Worm (Caenorhabditis elegans) whole organism, L4 larva: ENCODE results near the gene ZK250.14.

Experiments
- F49E8.2 ChIP-seq: sonication (generic microtip); optimal IDR thresholded peaks from 2 replicates; lab custom pipeline; 2016; ENCODE audit warnings: missing compliant biosample characterization, mild to moderate bottlenecking, missing genetic modification characterization, borderline replicate concordance
- T20F7.1 ChIP-seq: fragments of 200-800 bp; sonication (Bioruptor generic); optimal IDR thresholded peaks from 2 replicates; lab custom pipeline; 2018; ENCODE audit warnings: mild to moderate bottlenecking, missing genetic modification characterization, missing compliant biosample characterization
- Y75B8A.6 ChIP-seq: fragments of 200-800 bp; sonication (Bioruptor generic); IDR thresholded peaks from 2 replicates; pipeline ENCODE4 v1.3.6; 2022; ENCODE audit warnings: missing genetic modification reagents, missing genetic modification characterization, missing compliant biosample characterization
- aha-1 ChIP-seq: fragments of 150-350 bp; peaks from one replicate; lab custom pipeline; 2014; ENCODE audit warnings: missing biosample characterization, missing genetic modification characterization
- arid-1 ChIP-seq: fragments of 200-800 bp; sonication (Bioruptor generic); conservative IDR thresholded peaks from 2 replicates; pipeline ENCODE4 v1.3.6; 2022; ENCODE audit warnings: missing genetic modification reagents, missing genetic modification characterization, missing compliant biosample characterization
- ceh-44 ChIP-seq: fragments of 200-800 bp; sonication (Bioruptor generic); IDR thresholded peaks from 2 replicates; pipeline ENCODE4 v1.3.6; 2022; ENCODE audit warnings: missing genetic modification reagents, missing genetic modification characterization, missing compliant biosample characterization
- ces-1 ChIP-seq: fragments of 150-350 bp; sonication (generic microtip); optimal IDR thresholded peaks from 4 replicates; lab custom pipeline; 2014; ENCODE audit warnings: missing biosample characterization, missing genetic modification reagents, missing genetic modification characterization
- cey-2 ChIP-seq: sonication (generic microtip); optimal IDR thresholded peaks from 3 replicates; lab custom pipeline; 2017; ENCODE audit warnings: missing genetic modification characterization, mild to moderate bottlenecking, missing compliant biosample characterization, antibody characterized with exemption, borderline replicate concordance; ENCODE audit not compliant: insufficient read depth
- ctbp-1 ChIP-seq: fragments of 200-800 bp; sonication (Bioruptor generic); IDR thresholded peaks from 2 replicates; pipeline ENCODE4 v1.3.6; 2022; ENCODE audit warnings: missing genetic modification reagents, missing genetic modification characterization, missing compliant biosample characterization
- daf-16 ChIP-seq, 3 experiments: sonication (generic microtip); optimal IDR thresholded peaks; 2 replicates each; lab custom pipeline; 2016 to 2017; ENCODE audit warnings: missing genetic modification characterization in 3 of 3, missing genetic modification reagents in 3 of 3, mild to moderate bottlenecking in 2 of 3, missing compliant biosample characterization in 2 of 3, missing biosample characterization in 1 of 3, moderate library complexity in 1 of 3
- daf-19 ChIP-seq: fragments of 200-800 bp; sonication (Bioruptor generic); conservative IDR thresholded peaks from 2 replicates; pipeline ENCODE4 v1.3.6; 2022; ENCODE audit warnings: missing genetic modification characterization, missing compliant biosample characterization
- dpl-1 ChIP-seq: fragments of 150-350 bp; optimal IDR thresholded peaks from 2 replicates; lab custom pipeline; 2014; ENCODE audit warnings: missing biosample characterization, missing genetic modification reagents, missing genetic modification characterization
- lim-7 ChIP-seq: fragments of 200-800 bp; sonication (Bioruptor generic); IDR thresholded peaks from 2 replicates; pipeline ENCODE4 v1.3.6; 2022; ENCODE audit warnings: missing genetic modification characterization, missing compliant biosample characterization
- lin-15B ChIP-seq: fragments of 150-350 bp; sonication (generic microtip); optimal IDR thresholded peaks from 3 replicates; lab custom pipeline; 2014; ENCODE audit warnings: missing biosample characterization, missing genetic modification characterization
- lin-38 ChIP-seq: fragments of 200-800 bp; sonication (Bioruptor generic); IDR thresholded peaks from 2 replicates; pipeline ENCODE4 v1.3.6; 2022; ENCODE audit warnings: missing genetic modification reagents, missing genetic modification characterization, missing compliant biosample characterization
- mdt-29 ChIP-seq: fragments of 200-800 bp; sonication (Bioruptor generic); IDR thresholded peaks from 2 replicates; pipeline ENCODE4 v1.3.6; 2022; ENCODE audit warnings: missing genetic modification reagents, missing genetic modification characterization, missing compliant biosample characterization
- mxl-2 ChIP-seq: fragments of 200-800 bp; sonication (Bioruptor generic); conservative IDR thresholded peaks from 2 replicates; pipeline ENCODE4 v1.3.6; 2022; ENCODE audit warnings: missing genetic modification reagents, missing genetic modification characterization, missing compliant biosample characterization
- mxl-3 ChIP-seq: fragments of 200-800 bp; sonication (Bioruptor generic); optimal IDR thresholded peaks from 2 replicates; lab custom pipeline; 2018; ENCODE audit warnings: mild to moderate bottlenecking, missing genetic modification characterization, missing compliant biosample characterization
- nhr-10 ChIP-seq: fragments of 150-350 bp; optimal IDR thresholded peaks from 2 replicates; lab custom pipeline; 2014; ENCODE audit warnings: missing biosample characterization, missing genetic modification characterization
- nhr-25 ChIP-seq: sonication (generic microtip); optimal IDR thresholded peaks from 2 replicates; lab custom pipeline; 2017; ENCODE audit warnings: missing genetic modification characterization, mild to moderate bottlenecking, missing compliant biosample characterization, antibody characterized with exemption, moderate library complexity, borderline replicate concordance; ENCODE audit not compliant: insufficient read depth
- nhr-6 ChIP-seq: fragments of 150-350 bp; optimal IDR thresholded peaks from 2 replicates; lab custom pipeline; 2014; ENCODE audit warnings: missing biosample characterization, missing genetic modification characterization
- php-3 ChIP-seq: fragments of 200-800 bp; sonication (Bioruptor generic); IDR thresholded peaks from 2 replicates; pipeline ENCODE4 v1.3.6; 2022; ENCODE audit warnings: missing genetic modification reagents, missing genetic modification characterization, missing compliant biosample characterization
- pqm-1 ChIP-seq: sonication (generic microtip); optimal IDR thresholded peaks from 2 replicates; lab custom pipeline; 2017; ENCODE audit warnings: missing biosample characterization, missing genetic modification characterization
- set-16 ChIP-seq: fragments of 200-800 bp; sonication (Bioruptor generic); IDR thresholded peaks from 2 replicates; pipeline ENCODE4 v1.3.6; 2022; ENCODE audit warnings: missing genetic modification reagents, missing genetic modification characterization, missing compliant biosample characterization
- skn-1 ChIP-seq: fragments of 150-350 bp; optimal IDR thresholded peaks from 2 replicates; lab custom pipeline; 2014; ENCODE audit warnings: missing biosample characterization, missing genetic modification characterization
- spr-1 ChIP-seq: sonication (generic microtip); optimal IDR thresholded peaks from 2 replicates; lab custom pipeline; 2016; ENCODE audit warnings: mild to moderate bottlenecking, missing genetic modification characterization, missing compliant biosample characterization
- tra-1 ChIP-seq: fragments of 200-800 bp; sonication (Bioruptor generic); IDR thresholded peaks from 2 replicates; pipeline ENCODE4 v1.3.6; 2022; ENCODE audit warnings: missing genetic modification reagents, missing genetic modification characterization, missing compliant biosample characterization
- unc-62 ChIP-seq, 3 experiments: fragments of 150-350 bp in 1 of 3; sonication (generic microtip); optimal IDR thresholded peaks in 2 of 3; peaks in 1 of 3; 1 replicate in 1 of 3; 2 replicates in 2 of 3; lab custom pipeline; 2014 to 2017; ENCODE audit warnings: missing biosample characterization in 3 of 3, missing genetic modification characterization in 3 of 3, missing genetic modification reagents in 3 of 3, missing genotype in 1 of 3
- zip-2 ChIP-seq: fragments of 150-350 bp; optimal IDR thresholded peaks from 2 replicates; lab custom pipeline; 2014; ENCODE audit warnings: missing biosample characterization, missing genetic modification characterization
- ztf-11 ChIP-seq: fragments of 150-350 bp; optimal IDR thresholded peaks from 2 replicates; lab custom pipeline; 2014; ENCODE audit warnings: missing biosample characterization, missing genetic modification characterization

The ZK250.14 gene

DNA sequence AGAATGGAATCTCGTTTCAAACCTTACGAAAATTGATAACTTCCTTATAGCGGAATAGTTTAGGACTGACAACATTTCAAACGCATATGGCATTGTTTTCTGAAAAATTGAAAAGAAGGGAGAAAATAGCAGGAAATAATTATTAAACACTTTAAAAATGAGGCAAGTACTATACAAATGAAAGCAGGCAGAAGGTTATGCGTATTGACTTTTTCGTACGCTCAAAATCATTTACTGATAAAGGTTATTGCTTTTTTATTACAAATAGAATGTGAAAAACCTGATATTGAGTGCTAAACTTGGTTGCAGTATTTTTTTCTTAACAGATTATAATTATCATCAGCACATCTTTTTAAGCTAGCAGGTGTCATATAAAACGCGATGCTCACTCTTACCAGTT, 5.3 kb downstream of the ZK250.14 start, which contains the start of gene ZK250.13:
TSS of gene ZK250.13 (minus strand) at position 101 of the 400 bp plus-strand sequence.
- TF ChIP-seq php-3 (GFP tag; lab: Robert Waterston, UW), result peak; percentile 78
- TF ChIP-seq lim-7 (GFP tag; lab: Robert Waterston, UW), result no peak

DNA sequence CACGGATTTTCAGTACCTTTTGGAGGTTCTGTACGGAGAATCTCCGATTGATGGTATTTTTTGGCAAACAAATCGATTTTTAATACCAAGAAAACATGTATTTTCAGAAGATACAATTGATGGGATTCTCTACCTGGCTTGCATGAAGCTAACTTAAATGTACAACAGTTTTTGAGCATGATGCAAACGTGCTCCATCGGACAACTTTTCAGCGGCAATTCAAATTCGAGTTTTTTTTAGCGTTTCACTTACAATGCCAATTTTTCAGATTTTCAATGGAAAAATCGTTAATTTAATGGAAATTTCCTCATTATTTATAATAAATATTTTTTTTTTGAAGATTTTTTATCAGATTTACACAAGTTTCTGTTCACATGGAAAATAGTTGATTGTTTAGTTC, 16.4 kb downstream of the ZK250.14 start:
- TF ChIP-seq lin-38 (GFP tag; lab: Robert Waterston, UW), result peak; percentile 30; the same call in 1 of the 2 replicates
- peak; percentile 25 for TF ChIP-seq aha-1 (tag; lab: Kevin White, UChicago)
- no peak for TF ChIP-seq mxl-2 (GFP tag; lab: Robert Waterston, UW)
- TF ChIP-seq, all 104 proteins: peak for 2

DNA sequence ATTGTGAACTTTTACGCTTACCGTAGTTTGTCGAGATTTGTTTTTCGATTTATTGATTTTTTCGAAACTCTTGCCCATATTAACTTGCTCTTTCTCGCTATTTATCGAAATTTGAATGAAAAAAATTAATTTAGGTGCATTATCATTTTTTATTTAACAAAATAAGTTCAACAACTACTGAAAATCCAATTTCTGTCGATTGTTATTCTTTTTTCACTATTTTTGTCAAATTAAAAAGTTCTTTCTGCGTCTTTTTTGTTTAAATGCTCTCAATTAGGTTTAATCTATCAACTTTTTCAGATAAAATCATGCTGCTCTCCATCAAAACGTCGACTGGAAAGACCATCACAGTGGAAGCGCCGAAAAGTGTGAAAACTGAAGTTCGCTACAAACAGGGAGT, 18.8 kb downstream of the ZK250.14 start, which contains the start of gene F52C6.2:
TSS of gene F52C6.2 (plus strand) at position 301 of the 400 bp plus-strand sequence.
- no peak for TF ChIP-seq F49E8.2
- TF ChIP-seq, all 104 proteins: peak for 0

DNA sequence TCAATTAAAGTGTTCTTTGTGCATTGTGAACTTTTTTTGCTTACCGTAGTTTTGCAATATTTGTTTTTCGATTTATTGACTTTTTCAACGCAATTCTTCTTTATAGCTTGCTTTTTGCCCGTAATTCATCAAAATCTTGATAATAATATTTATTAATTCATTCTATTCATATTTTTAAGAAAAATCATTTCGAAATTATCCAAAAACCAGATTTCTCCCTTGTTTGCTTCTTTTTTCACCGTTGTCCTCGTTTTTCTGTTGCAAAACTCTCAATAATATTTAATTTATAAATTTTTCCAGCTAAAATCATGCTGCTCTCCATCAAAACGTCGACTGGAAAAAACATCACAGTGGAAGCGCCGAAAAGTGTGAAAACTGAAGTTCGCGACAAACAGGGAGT, 20.5 kb downstream of the ZK250.14 start, which contains the start of gene F52C6.3:
TSS of gene F52C6.3 (plus strand) at position 301 of the 400 bp plus-strand sequence.
- TF ChIP-seq arid-1 (GFP tag; lab: Robert Waterston, UW), result no peak
- no peak for TF ChIP-seq ces-1 (GFP tag; lab: Kevin White, UChicago)
- TF ChIP-seq lin-15B, result no peak
- TF ChIP-seq tra-1 (GFP tag; lab: Robert Waterston, UW), result no peak
- no peak for TF ChIP-seq set-16 (GFP tag; lab: Robert Waterston, UW)
- TF ChIP-seq zip-2, result no peak
- TF ChIP-seq skn-1 (tag; lab: Kevin White, UChicago), result no peak
- TF ChIP-seq lin-38 (GFP tag; lab: Robert Waterston, UW), result no peak
- no peak for TF ChIP-seq nhr-10
- TF ChIP-seq nhr-6 (tag; lab: Kevin White, UChicago), result no peak
- no peak for TF ChIP-seq Y75B8A.6 (GFP tag; lab: Robert Waterston, UW)
- no peak for TF ChIP-seq nhr-25 (tag; lab: Kevin White, UChicago)
- TF ChIP-seq cey-2 (tag; lab: Kevin White, UChicago), result no peak
- no peak for TF ChIP-seq mdt-29 (GFP tag; lab: Robert Waterston, UW)
- TF ChIP-seq T20F7.1 (GFP tag; lab: Kevin White, UChicago), result no peak
- no peak for TF ChIP-seq ctbp-1 (GFP tag; lab: Robert Waterston, UW)
- no peak for TF ChIP-seq daf-16 (GFP tag; optimal IDR thresholded peaks at IDR 0.05; lab: Kevin White, UChicago)
- TF ChIP-seq daf-16 (tag; optimal IDR thresholded peaks at IDR 0.05; lab: Kevin White, UChicago), result no peak
- no peak for TF ChIP-seq dpl-1 (GFP tag; lab: Kevin White, UChicago)
- TF ChIP-seq unc-62 (GFP tag; optimal IDR thresholded peaks at IDR 0.05 in 1 of 2; lab: Kevin White, UChicago), result no peak
- TF ChIP-seq unc-62 (tag; optimal IDR thresholded peaks at IDR 0.05; lab: Kevin White, UChicago), result no peak
- no peak for TF ChIP-seq spr-1 (tag; lab: Kevin White, UChicago)

DNA sequence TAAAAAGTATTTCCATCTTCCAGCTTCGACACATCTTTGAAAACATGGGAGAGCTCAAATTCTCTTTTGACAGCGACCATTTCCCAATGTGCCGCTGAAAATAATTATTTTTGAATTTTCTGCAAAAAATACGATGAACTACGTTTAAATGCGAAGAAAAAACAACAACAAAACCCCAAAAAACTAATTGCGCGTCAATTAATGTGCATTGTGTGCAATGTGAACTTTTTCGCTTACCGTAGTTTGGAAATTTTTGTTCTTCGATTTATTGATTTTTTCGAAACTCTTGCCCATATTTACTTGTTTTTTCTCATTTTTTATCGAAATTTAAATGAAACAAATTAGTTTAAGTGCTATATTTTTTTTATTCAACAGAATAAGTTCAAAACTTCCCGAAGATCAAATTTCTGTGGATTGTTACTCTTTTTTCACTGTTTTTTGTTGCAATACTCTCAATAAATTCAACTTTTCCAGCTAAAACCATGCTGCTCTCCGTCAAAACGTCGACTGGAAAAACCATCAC, 22.3 kb downstream of the ZK250.14 start, which contains the start of the genes bath-2 and F52C6.4:
TSS of gene bath-2 (minus strand) at position 101 of the 523 bp plus-strand sequence.
TSS of gene F52C6.4 (plus strand) at position 473 of the 523 bp plus-strand sequence.
- TF ChIP-seq pqm-1 (no peak), ztf-11 (tag; lab: Kevin White, UChicago) (no peak), spr-1 (tag; lab: Kevin White, UChicago) (no peak), mxl-3 (GFP tag; lab: Kevin White, UChicago) (no peak), aha-1 (tag; lab: Kevin White, UChicago) (peak; percentile 5), ceh-44 (GFP tag; lab: Robert Waterston, UW) (no peak), daf-19 (GFP tag; lab: Robert Waterston, UW) (no peak)
